Worm (Caenorhabditis elegans): ENCODE data around the gene Y110A2AL.6.

ce11 chrII:2862557-2863035 is 21.2 kb upstream of the Y110A2AL.6 start:
- TF ChIP-seq ceh-82 (tag; optimal IDR thresholded peaks at IDR 0.05) (no peak), zag-1 (tag; optimal IDR thresholded peaks at IDR 0.05) (no peak), unc-39 (tag; optimal IDR thresholded peaks at IDR 0.05) (no peak), nhr-11 (tag; optimal IDR thresholded peaks at IDR 0.05) (no peak), ama-1 (optimal IDR thresholded peaks at IDR 0.05) (no peak), lin-15B (tag; optimal IDR thresholded peaks at IDR 0.05) (no peak), ZK546.5 (tag; optimal IDR thresholded peaks at IDR 0.05) (no peak), snpc-4 (tag; optimal IDR thresholded peaks at IDR 0.05) (no peak)

All from whole organism, L3 larva.